Worm (Caenorhabditis elegans): Measurements from ENCODE around the gene nhr-258.

Gene nhr-258

ce11 chrIV:8070299-8070698, 25.6 kb downstream of the nhr-258 start (continued):
- TF ChIP-seq aly-2 (tag; optimal IDR thresholded peaks at IDR 0.05) = no peak
- no peak for TF ChIP-seq dve-1 (tag; optimal IDR thresholded peaks at IDR 0.05; ENCODE audit: insufficient read depth)
- no peak for TF ChIP-seq ceh-20 (GFP tag; IDR thresholded peaks at IDR 0.05)
- no peak for TF ChIP-seq lin-15B (tag; optimal IDR thresholded peaks at IDR 0.05)
- no peak for TF ChIP-seq unc-39 (tag; optimal IDR thresholded peaks at IDR 0.05)
- TF ChIP-seq set-16 (GFP tag; IDR thresholded peaks at IDR 0.05) = 0 out of 2 replicates have a peak, but pooled peaks have one; percentile 18
- no peak for TF ChIP-seq ces-1 (GFP tag; optimal IDR thresholded peaks at IDR 0.05)
- TF ChIP-seq F26F4.8 (GFP tag; conservative IDR thresholded peaks at IDR 0.05) = no peak
- TF ChIP-seq hlh-11 (tag; optimal IDR thresholded peaks at IDR 0.05) = no peak

- TF ChIP-seq mep-1 (tag; optimal IDR thresholded peaks at IDR 0.05) (no peak), daf-12 (tag; optimal IDR thresholded peaks at IDR 0.05) (no peak), nhr-11 (tag; optimal IDR thresholded peaks at IDR 0.05) (no peak), F10B5.3 (tag; optimal IDR thresholded peaks at IDR 0.05) (no peak), nhr-48 (tag; optimal IDR thresholded peaks at IDR 0.05) (no peak)
These were observed 26.2 kb downstream of the nhr-258 start for ce11 chrIV:8070934-8071333.

ce11 chrIV:8073660-8074059, 28.9 kb downstream of the nhr-258 start:
- 0 out of 2 replicates have a peak, but pooled peaks have one; percentile 16 for TF ChIP-seq hmg-1.1 (GFP tag; IDR thresholded peaks at IDR 0.05)
- TF ChIP-seq dmd-6 (GFP tag; IDR thresholded peaks at IDR 0.05) = peak; percentile 27; the same call in 1 of the 2 replicates
- peak; percentile 73; the same call in 1 of the 2 replicates for TF ChIP-seq set-16 (GFP tag; IDR thresholded peaks at IDR 0.05)
- TF ChIP-seq D1046.2 (GFP tag; IDR thresholded peaks at IDR 0.05) = 0 out of 2 replicates have a peak, but pooled peaks have one; percentile 49
- 0 out of 2 replicates have a peak, but pooled peaks have one; percentile 42 for TF ChIP-seq egl-43 (GFP tag; IDR thresholded peaks at IDR 0.05)
- TF ChIP-seq lin-29 (GFP tag; IDR thresholded peaks at IDR 0.05) = 0 out of 2 replicates have a peak, but pooled peaks have one; percentile 21
- TF ChIP-seq snpc-1.2 (GFP tag; IDR thresholded peaks at IDR 0.05) = peak; percentile 69; the same call in 1 of the 2 replicates
- TF ChIP-seq lin-38 (GFP tag; IDR thresholded peaks at IDR 0.05) = 0 out of 2 replicates have a peak, but pooled peaks have one; percentile 3

- no peak for TF ChIP-seq Y5F2A.4 (GFP tag; optimal IDR thresholded peaks at IDR 0.05)
- no peak for TF ChIP-seq mxl-2 (GFP tag; conservative IDR thresholded peaks at IDR 0.05)
These were observed 30.8 kb downstream of the nhr-258 start for ce11 chrIV:8075516-8075915.

ce11 chrIV:8076511-8076910, 31.8 kb downstream of the nhr-258 start:
- no peak for TF ChIP-seq egl-43 (GFP tag; IDR thresholded peaks at IDR 0.05)
- TF ChIP-seq lin-29 (GFP tag; IDR thresholded peaks at IDR 0.05) = no peak
- TF ChIP-seq zfp-3 (GFP tag; conservative IDR thresholded peaks at IDR 0.05) = no peak
- TF ChIP-seq ZK337.2 (GFP tag; IDR thresholded peaks at IDR 0.05) = no peak
- no peak for TF ChIP-seq sdz-12 (GFP tag; optimal IDR thresholded peaks at IDR 0.05)
- TF ChIP-seq ama-1 (optimal IDR thresholded peaks at IDR 0.05) = no peak
- TF ChIP-seq spr-3 (GFP tag; optimal IDR thresholded peaks at IDR 0.05) = no peak
- TF ChIP-seq saeg-2 (GFP tag; IDR thresholded peaks at IDR 0.05) = no peak

ce11 chrIV:8080166-8080565, 35.4 kb downstream of the nhr-258 start:
- TF ChIP-seq daf-19 (GFP tag; conservative IDR thresholded peaks at IDR 0.05) = no peak
- TF ChIP-seq unc-130 (GFP tag; optimal IDR thresholded peaks at IDR 0.05) = no peak
- no peak for TF ChIP-seq tag-97 (GFP tag; IDR thresholded peaks at IDR 0.05)
- no peak for TF ChIP-seq dpl-1 (GFP tag; optimal IDR thresholded peaks at IDR 0.05)
- no peak for TF ChIP-seq ceh-28 (tag; optimal IDR thresholded peaks at IDR 0.05)
- no peak for TF ChIP-seq mdt-29 (GFP tag; IDR thresholded peaks at IDR 0.05)
- no peak for TF ChIP-seq ctbp-1 (GFP tag; IDR thresholded peaks at IDR 0.05)
- TF ChIP-seq dmd-6 (GFP tag; IDR thresholded peaks at IDR 0.05) = no peak
- peak in 1 of 2 experiments; percentile 90 for TF ChIP-seq unc-62 (GFP tag; optimal IDR thresholded peaks at IDR 0.05 in 1 of 2)
- TF ChIP-seq unc-62 (tag; optimal IDR thresholded peaks at IDR 0.05) = no peak
- TF ChIP-seq php-3 (GFP tag; IDR thresholded peaks at IDR 0.05) = no peak
- TF ChIP-seq ceh-82 (tag; optimal IDR thresholded peaks at IDR 0.05) = no peak
- peak; percentile 56 for TF ChIP-seq aha-1 (tag)
- no peak for TF ChIP-seq ztf-11 (tag; optimal IDR thresholded peaks at IDR 0.05)
- TF ChIP-seq nhr-102 (tag; optimal IDR thresholded peaks at IDR 0.05) = no peak
- TF ChIP-seq nhr-76 (tag; optimal IDR thresholded peaks at IDR 0.05) = no peak
- TF ChIP-seq duxl-1 (tag; optimal IDR thresholded peaks at IDR 0.05; ENCODE audit: poor library complexity) = no peak
